Worm (Caenorhabditis elegans) whole organism, L4 larva: ENCODE results near the gene srz-101.

Source experiments
- F10B5.3 ChIP-seq: sonication (generic microtip); optimal IDR thresholded peaks from 2 replicates; lab custom pipeline; 2016; ENCODE audit warnings: mild to moderate bottlenecking, missing genetic modification characterization, missing compliant biosample characterization
- F26F4.8 ChIP-seq: fragments of 200-800 bp; sonication (Bioruptor generic); conservative IDR thresholded peaks from 2 replicates; pipeline ENCODE4 v1.3.6; 2022; ENCODE audit warnings: missing genetic modification characterization, missing compliant biosample characterization
- T20F7.1 ChIP-seq: fragments of 200-800 bp; sonication (Bioruptor generic); optimal IDR thresholded peaks from 2 replicates; lab custom pipeline; 2018; ENCODE audit warnings: mild to moderate bottlenecking, missing genetic modification characterization, missing compliant biosample characterization
- Y48G9A.11 ChIP-seq: fragments of 200-800 bp; sonication (Bioruptor generic); IDR thresholded peaks from 2 replicates; pipeline ENCODE4 v1.3.6; 2022; ENCODE audit warnings: missing genetic modification reagents, missing genetic modification characterization, missing compliant biosample characterization
- Y5F2A.4 ChIP-seq: fragments of 200-800 bp; sonication (Bioruptor generic); optimal IDR thresholded peaks from 2 replicates; lab custom pipeline; 2018; ENCODE audit warnings: mild to moderate bottlenecking, missing genetic modification characterization, missing compliant biosample characterization
- ZK337.2 ChIP-seq: fragments of 200-800 bp; sonication (Bioruptor generic); IDR thresholded peaks from 2 replicates; pipeline ENCODE4 v1.3.6; 2022; ENCODE audit warnings: missing genetic modification reagents, missing genetic modification characterization, missing compliant biosample characterization
- aly-2 ChIP-seq: sonication (generic microtip); optimal IDR thresholded peaks from 2 replicates; lab custom pipeline; 2018; ENCODE audit warnings: missing biosample characterization, missing genetic modification characterization
- arid-1 ChIP-seq: fragments of 200-800 bp; sonication (Bioruptor generic); conservative IDR thresholded peaks from 2 replicates; pipeline ENCODE4 v1.3.6; 2022; ENCODE audit warnings: missing genetic modification reagents, missing genetic modification characterization, missing compliant biosample characterization
- attf-4 ChIP-seq: sonication (generic microtip); optimal IDR thresholded peaks from 3 replicates; lab custom pipeline; 2017; ENCODE audit warnings: missing biosample characterization, missing genetic modification characterization
- ceh-82 ChIP-seq: sonication (generic microtip); optimal IDR thresholded peaks from 2 replicates; lab custom pipeline; 2017; ENCODE audit warnings: missing biosample characterization, missing genetic modification characterization
- daf-16 ChIP-seq, 3 experiments: sonication (generic microtip); optimal IDR thresholded peaks; 2 replicates each; lab custom pipeline; 2016 to 2017; ENCODE audit warnings: missing genetic modification characterization in 3 of 3, missing genetic modification reagents in 3 of 3, mild to moderate bottlenecking in 2 of 3, missing compliant biosample characterization in 2 of 3, missing biosample characterization in 1 of 3, moderate library complexity in 1 of 3
- daf-19 ChIP-seq: fragments of 200-800 bp; sonication (Bioruptor generic); conservative IDR thresholded peaks from 2 replicates; pipeline ENCODE4 v1.3.6; 2022; ENCODE audit warnings: missing genetic modification characterization, missing compliant biosample characterization
- dmd-6 ChIP-seq: fragments of 200-800 bp; sonication (Bioruptor generic); IDR thresholded peaks from 2 replicates; pipeline ENCODE4 v1.3.6; 2022; ENCODE audit warnings: missing genetic modification reagents, missing genetic modification characterization, missing compliant biosample characterization
- dmd-8 ChIP-seq: fragments of 200-800 bp; sonication (Bioruptor generic); IDR thresholded peaks from 2 replicates; pipeline ENCODE4 v1.3.6; 2022; ENCODE audit warnings: missing genetic modification characterization, missing compliant biosample characterization
- dmd-9 ChIP-seq: fragments of 200-800 bp; sonication (Bioruptor generic); IDR thresholded peaks from 2 replicates; pipeline ENCODE4 v1.3.6; 2022; ENCODE audit warnings: missing genetic modification reagents, missing genetic modification characterization, missing compliant biosample characterization
- duxl-1 ChIP-seq: sonication (generic microtip); optimal IDR thresholded peaks from 2 replicates; lab custom pipeline; 2016; ENCODE audit warnings: mild to moderate bottlenecking, missing genetic modification characterization, moderate library complexity, missing compliant biosample characterization; ENCODE audit not compliant: poor library complexity
- egl-43 ChIP-seq: fragments of 200-800 bp; sonication (Bioruptor generic); IDR thresholded peaks from 2 replicates; pipeline ENCODE4 v1.3.6; 2022; ENCODE audit warnings: missing genetic modification reagents, missing genetic modification characterization, missing compliant biosample characterization
- hlh-30 ChIP-seq: sonication (generic microtip); optimal IDR thresholded peaks from 2 replicates; lab custom pipeline; 2017; ENCODE audit warnings: antibody characterized with exemption, mild to moderate bottlenecking, missing genetic modification characterization, missing compliant biosample characterization; ENCODE audit not compliant: insufficient read depth
- lim-7 ChIP-seq: fragments of 200-800 bp; sonication (Bioruptor generic); IDR thresholded peaks from 2 replicates; pipeline ENCODE4 v1.3.6; 2022; ENCODE audit warnings: missing genetic modification characterization, missing compliant biosample characterization
- lin-38 ChIP-seq: fragments of 200-800 bp; sonication (Bioruptor generic); IDR thresholded peaks from 2 replicates; pipeline ENCODE4 v1.3.6; 2022; ENCODE audit warnings: missing genetic modification reagents, missing genetic modification characterization, missing compliant biosample characterization
- lir-3 ChIP-seq: sonication (generic microtip); optimal IDR thresholded peaks from 2 replicates; lab custom pipeline; 2016; ENCODE audit warnings: mild to moderate bottlenecking, missing genetic modification characterization, missing compliant biosample characterization
- madf-5 ChIP-seq, 2 experiments: fragments of 200-800 bp; sonication (Bioruptor generic); IDR thresholded peaks; 2 replicates each; pipeline ENCODE4 v1.3.6; 2022; ENCODE audit warnings: missing compliant biosample characterization in 2 of 2, missing genetic modification characterization in 2 of 2
- mxl-3 ChIP-seq: fragments of 200-800 bp; sonication (Bioruptor generic); optimal IDR thresholded peaks from 2 replicates; lab custom pipeline; 2018; ENCODE audit warnings: mild to moderate bottlenecking, missing genetic modification characterization, missing compliant biosample characterization
- nhr-10 ChIP-seq: fragments of 150-350 bp; optimal IDR thresholded peaks from 2 replicates; lab custom pipeline; 2014; ENCODE audit warnings: missing biosample characterization, missing genetic modification characterization
- nhr-111 ChIP-seq: fragments of 200-800 bp; sonication (Bioruptor generic); optimal IDR thresholded peaks from 2 replicates; lab custom pipeline; 2018; ENCODE audit warnings: mild to moderate bottlenecking, missing genetic modification characterization, missing compliant biosample characterization
- nhr-25 ChIP-seq: sonication (generic microtip); optimal IDR thresholded peaks from 2 replicates; lab custom pipeline; 2017; ENCODE audit warnings: missing genetic modification characterization, mild to moderate bottlenecking, missing compliant biosample characterization, antibody characterized with exemption, moderate library complexity, borderline replicate concordance; ENCODE audit not compliant: insufficient read depth
- nhr-41 ChIP-seq: fragments of 200-800 bp; sonication (Bioruptor generic); IDR thresholded peaks from 2 replicates; pipeline ENCODE4 v1.3.6; 2022; ENCODE audit warnings: missing genetic modification reagents, missing genetic modification characterization, missing compliant biosample characterization
- nhr-6 ChIP-seq: fragments of 150-350 bp; optimal IDR thresholded peaks from 2 replicates; lab custom pipeline; 2014; ENCODE audit warnings: missing biosample characterization, missing genetic modification characterization
- pha-4 ChIP-seq, 2 experiments: fragments of 150-350 bp in 1 of 2; fragments of 200-800 bp in 1 of 2; sonication (Bioruptor generic) in 1 of 2; IDR thresholded peaks in 1 of 2; optimal IDR thresholded peaks in 1 of 2; 2 replicates each; pipeline versions ENCODE4 v1.3.6 to Lab custom; 2014 to 2022; ENCODE audit warnings: missing genetic modification characterization in 2 of 2, missing genetic modification reagents in 2 of 2, missing biosample characterization in 1 of 2, missing compliant biosample characterization in 1 of 2
- saeg-2 ChIP-seq: fragments of 200-800 bp; sonication (Bioruptor generic); IDR thresholded peaks from 2 replicates; pipeline ENCODE4 v1.3.6; 2022; ENCODE audit warnings: missing genetic modification reagents, missing genetic modification characterization, missing compliant biosample characterization
- snpc-1.2 ChIP-seq: fragments of 200-800 bp; sonication (Bioruptor generic); IDR thresholded peaks from 2 replicates; pipeline ENCODE4 v1.3.6; 2022; ENCODE audit warnings: missing genetic modification reagents, missing genetic modification characterization, missing compliant biosample characterization
- spr-1 ChIP-seq: sonication (generic microtip); optimal IDR thresholded peaks from 2 replicates; lab custom pipeline; 2016; ENCODE audit warnings: mild to moderate bottlenecking, missing genetic modification characterization, missing compliant biosample characterization
- tag-97 ChIP-seq: fragments of 200-800 bp; sonication (Bioruptor generic); IDR thresholded peaks from 2 replicates; pipeline ENCODE4 v1.3.6; 2022; ENCODE audit warnings: missing genetic modification characterization, missing compliant biosample characterization
- unc-62 ChIP-seq, 3 experiments: fragments of 150-350 bp in 1 of 3; sonication (generic microtip); optimal IDR thresholded peaks in 2 of 3; peaks in 1 of 3; 1 replicate in 1 of 3; 2 replicates in 2 of 3; lab custom pipeline; 2014 to 2017; ENCODE audit warnings: missing biosample characterization in 3 of 3, missing genetic modification characterization in 3 of 3, missing genetic modification reagents in 3 of 3, missing genotype in 1 of 3
- zag-1 ChIP-seq: fragments of 150-350 bp; optimal IDR thresholded peaks from 2 replicates; lab custom pipeline; 2014; ENCODE audit warnings: missing biosample characterization, missing genetic modification characterization
- zfp-3 ChIP-seq: fragments of 200-800 bp; sonication (Bioruptor generic); conservative IDR thresholded peaks from 2 replicates; pipeline ENCODE4 v1.3.6; 2022; ENCODE audit warnings: missing genetic modification reagents, missing genetic modification characterization, missing compliant biosample characterization

The srz-101 gene

DNA sequence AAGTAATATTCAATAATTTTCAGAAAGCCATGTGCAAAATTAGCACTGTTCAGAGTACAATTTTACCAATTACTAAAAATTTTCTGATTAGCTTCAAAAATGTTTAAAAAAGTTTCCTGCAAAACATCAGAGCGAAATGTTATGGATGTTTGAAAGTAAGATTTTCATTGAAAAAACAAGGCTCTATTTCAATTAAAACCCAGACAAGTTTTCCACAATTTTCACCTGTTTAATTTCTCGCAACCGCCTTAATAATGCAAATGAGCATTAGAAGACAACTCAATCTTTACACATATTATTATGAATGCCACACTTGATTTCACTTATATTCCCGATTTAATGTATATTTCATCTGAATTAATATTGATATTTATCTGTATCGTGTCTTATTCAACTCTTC, at the start of gene srz-101:
srz-101 (plus strand) TSS at position 301 of the 400 bp plus-strand sequence.
- TF ChIP-seq nhr-41 (GFP tag; lab: Robert Waterston, UW) (no peak), zag-1 (tag; lab: Kevin White, UChicago) (no peak), saeg-2 (GFP tag; lab: Robert Waterston, UW) (no peak), Y48G9A.11 (GFP tag; lab: Robert Waterston, UW) (no peak), mxl-3 (GFP tag; lab: Kevin White, UChicago) (no peak), ceh-82 (no peak), daf-19 (GFP tag; lab: Robert Waterston, UW) (no peak), arid-1 (GFP tag; lab: Robert Waterston, UW) (no peak), T20F7.1 (GFP tag; lab: Kevin White, UChicago) (no peak), pha-4 (GFP tag; IDR thresholded peaks at IDR 0.05; lab: Robert Waterston, UW) (no peak), pha-4 (tag; optimal IDR thresholded peaks at IDR 0.05; lab: Kevin White, UChicago) (no peak), spr-1 (no peak)

DNA sequence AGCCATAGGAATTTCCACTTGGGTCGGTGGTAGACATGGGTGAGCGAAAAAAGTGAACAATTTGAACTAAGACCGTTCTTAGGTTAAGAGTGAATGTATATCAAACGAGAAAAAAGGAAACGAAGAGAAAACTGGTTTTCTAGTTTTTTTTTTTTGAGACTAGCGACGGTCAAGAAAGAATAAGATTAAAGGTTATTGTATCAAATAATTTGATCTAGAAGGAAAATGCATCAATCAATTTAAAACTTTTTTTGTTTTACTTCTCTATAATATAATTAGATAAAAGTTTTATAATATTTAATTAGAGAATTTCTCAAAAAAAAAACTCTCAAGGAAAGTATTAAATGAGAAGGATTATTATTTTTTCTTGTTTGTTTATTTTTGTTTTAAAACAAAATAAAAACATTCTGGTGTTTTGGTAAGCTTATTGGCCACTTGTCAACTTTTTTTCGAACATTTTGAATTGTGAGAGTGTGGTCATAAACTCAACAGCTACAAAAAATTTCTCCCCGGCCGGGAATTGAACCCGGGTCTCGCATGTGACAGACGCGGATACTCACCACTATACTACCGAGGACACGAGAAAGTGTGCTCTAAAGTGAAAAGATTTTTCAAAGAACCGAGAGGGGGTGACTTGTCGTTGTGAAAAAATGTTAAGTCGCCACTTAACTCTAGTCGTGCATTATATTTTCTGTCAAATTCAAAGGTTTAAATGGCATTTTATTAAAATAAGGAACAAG, 49.3 kb upstream of the srz-101 start, which contains the start of gene W06G6.17:
W06G6.17 (minus strand) TSS at position 51 of the 740 bp plus-strand sequence.
- TF ChIP-seq lim-7 (GFP tag; lab: Robert Waterston, UW) (0 out of 2 replicates have a peak, but pooled peaks have one; percentile 22), daf-16 (GFP tag; optimal IDR thresholded peaks at IDR 0.05; lab: Kevin White, UChicago) (peak in 1 of 2 experiments; percentile 44), daf-16 (tag; optimal IDR thresholded peaks at IDR 0.05; lab: Kevin White, UChicago) (peak; percentile 44), egl-43 (GFP tag; lab: Robert Waterston, UW) (peak; percentile 49; the same call in 1 of the 2 replicates), F10B5.3 (no peak), F26F4.8 (GFP tag; lab: Robert Waterston, UW) (0 out of 2 replicates have a peak, but pooled peaks have one; percentile 38), madf-5 (GFP tag; IDR thresholded peaks at IDR 0.05; lab: Robert Waterston, UW) (0 out of 4 replicates have a peak, but pooled peaks of 1 of the 2 experiments have one; percentile 49), duxl-1 (tag; lab: Kevin White, UChicago) (peak; percentile 53), dmd-8 (0 out of 2 replicates have a peak, but pooled peaks have one; percentile 30), aly-2 (no peak), dmd-6 (peak; percentile 28; the same call in 1 of the 2 replicates), nhr-6 (tag; lab: Kevin White, UChicago) (no peak), Y48G9A.11 (GFP tag; lab: Robert Waterston, UW) (0 out of 2 replicates have a peak, but pooled peaks have one; percentile 23), hlh-30 (peak; percentile 74)

DNA sequence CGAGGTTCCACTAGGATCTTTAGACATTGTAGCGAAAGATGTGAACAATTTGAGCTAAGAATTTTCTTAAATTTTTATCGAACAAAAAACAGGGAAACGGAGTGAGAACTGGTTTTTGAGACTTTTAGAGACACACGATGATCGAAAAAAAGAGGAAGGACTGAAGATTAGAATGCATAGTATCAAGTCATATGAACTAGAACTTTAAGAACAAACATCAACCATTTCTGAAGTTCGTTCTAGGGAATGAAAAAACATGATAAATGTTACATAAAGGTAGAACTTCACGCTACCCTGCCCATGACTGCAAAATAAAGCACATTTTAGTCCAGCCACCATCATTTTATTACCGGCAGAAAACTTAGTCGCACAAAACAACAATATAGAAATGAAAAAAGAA, 48.3 kb upstream of the srz-101 start, which contains the start of gene W06G6.9:
W06G6.9 (minus strand) TSS at position 101 of the 400 bp plus-strand sequence.
- TF ChIP-seq unc-62 (GFP tag; optimal IDR thresholded peaks at IDR 0.05 in 1 of 2; lab: Kevin White, UChicago) (no peak), unc-62 (tag; optimal IDR thresholded peaks at IDR 0.05; lab: Kevin White, UChicago) (no peak), daf-19 (GFP tag; lab: Robert Waterston, UW) (no peak), arid-1 (GFP tag; lab: Robert Waterston, UW) (no peak), attf-4 (no peak), tag-97 (GFP tag; lab: Robert Waterston, UW) (no peak), lin-38 (no peak), ZK337.2 (no peak), nhr-10 (tag; lab: Kevin White, UChicago) (no peak), nhr-25 (no peak), Y5F2A.4 (GFP tag; lab: Kevin White, UChicago) (no peak), zfp-3 (GFP tag; lab: Robert Waterston, UW) (no peak), nhr-111 (no peak), zag-1 (tag; lab: Kevin White, UChicago) (no peak), snpc-1.2 (GFP tag; lab: Robert Waterston, UW) (no peak), madf-5 (GFP tag; IDR thresholded peaks at IDR 0.05; lab: Robert Waterston, UW) (no peak), lir-3 (tag; lab: Kevin White, UChicago) (no peak), dmd-9 (no peak)
